Fruit fly (Drosophila melanogaster) whole organism, embryonic: ENCODE data around the gene CG14383.
A peak's percentile ranks its signal among the peaks of the same experiment; 100 is the strongest.

Source experiments
- Antp ChIP-seq: fragments of 200-800 bp; sonication (Bioruptor generic); optimal IDR thresholded peaks from 3 replicates; lab custom pipeline; 2016; ENCODE audit warnings: missing biosample characterization, missing genetic modification characterization
- CG10267 ChIP-seq: fragments of 200-800 bp; sonication (Bioruptor generic); optimal IDR thresholded peaks from 2 replicates; lab custom pipeline; 2018; ENCODE audit warnings: missing biosample characterization, mild to moderate bottlenecking, missing genetic modification characterization, moderate library complexity
- CG11696 ChIP-seq: fragments of 200-800 bp; sonication (Bioruptor generic); IDR thresholded peaks from 2 replicates; pipeline ENCODE4 v1.3.6; 2022; ENCODE audit warnings: missing biosample characterization, missing genetic modification characterization
- CG12071 ChIP-seq: fragments of 200-800 bp; sonication (Bioruptor generic); optimal IDR thresholded peaks from 3 replicates; lab custom pipeline; 2018; ENCODE audit warnings: missing biosample characterization, mild to moderate bottlenecking, missing genetic modification characterization
- CG12744 ChIP-seq: fragments of 200-800 bp; sonication (Bioruptor generic); optimal IDR thresholded peaks from 2 replicates; lab custom pipeline; 2016; ENCODE audit warnings: missing biosample characterization, missing genetic modification characterization
- CG13624 ChIP-seq: fragments of 200-800 bp; sonication (Bioruptor generic); optimal IDR thresholded peaks from 2 replicates; lab custom pipeline; 2016; ENCODE audit warnings: missing biosample characterization, missing genetic modification characterization
- CG13775 ChIP-seq: fragments of 200-800 bp; sonication (Bioruptor generic); optimal IDR thresholded peaks from 3 replicates; lab custom pipeline; 2017; ENCODE audit warnings: missing biosample characterization, mild to moderate bottlenecking, missing genetic modification characterization
- CG14860 ChIP-seq: fragments of 200-800 bp; sonication (Bioruptor generic); IDR thresholded peaks from 3 replicates; pipeline ENCODE4 v1.3.6; 2022; ENCODE audit warnings: missing biosample characterization, missing genetic modification characterization; ENCODE audit not compliant: partially characterized antibody
- CG1529 ChIP-seq: fragments of 200-800 bp; sonication (Bioruptor generic); optimal IDR thresholded peaks from 3 replicates; lab custom pipeline; 2018; ENCODE audit warnings: missing biosample characterization, missing genetic modification characterization
- CG15514 ChIP-seq: fragments of 200-800 bp; sonication (Bioruptor generic); optimal IDR thresholded peaks from 3 replicates; lab custom pipeline; 2017; ENCODE audit warnings: missing biosample characterization, missing genetic modification characterization, mild to moderate bottlenecking, moderate library complexity, missing genetic modification reagents
- CG2116 ChIP-seq: fragments of 200-800 bp; sonication (Bioruptor generic); optimal IDR thresholded peaks from 3 replicates; lab custom pipeline; 2018; ENCODE audit warnings: missing biosample characterization, mild to moderate bottlenecking, missing genetic modification characterization
- CG31388 ChIP-seq: fragments of 200-800 bp; sonication (Bioruptor generic); optimal IDR thresholded peaks from 2 replicates; lab custom pipeline; 2016; ENCODE audit warnings: missing biosample characterization, missing genetic modification characterization
- CG34376 ChIP-seq: fragments of 200-800 bp; sonication (Bioruptor generic); optimal IDR thresholded peaks from 2 replicates; lab custom pipeline; 2018; ENCODE audit warnings: missing biosample characterization, mild to moderate bottlenecking, missing genetic modification characterization
- CG42726 ChIP-seq: fragments of 200-800 bp; sonication (Bioruptor generic); IDR thresholded peaks from 2 replicates; pipeline ENCODE4 v1.3.6; 2022; ENCODE audit warnings: missing biosample characterization, missing genetic modification characterization; ENCODE audit not compliant: partially characterized antibody
- CG5953 ChIP-seq: fragments of 200-800 bp; sonication (Bioruptor generic); IDR thresholded peaks from 2 replicates; pipeline ENCODE4 v1.3.6; 2022; ENCODE audit warnings: missing biosample characterization, missing genetic modification characterization
- CG6175 ChIP-seq: fragments of 200-800 bp; sonication (Bioruptor generic); IDR thresholded peaks from 3 replicates; pipeline ENCODE4 v1.3.6; 2022; ENCODE audit warnings: missing biosample characterization, missing genetic modification characterization
- CG7556 ChIP-seq: fragments of 200-800 bp; sonication (Bioruptor generic); optimal IDR thresholded peaks from 2 replicates; lab custom pipeline; 2017; ENCODE audit warnings: missing biosample characterization, mild to moderate bottlenecking, missing genetic modification characterization
- CG8359 ChIP-seq: fragments of 200-800 bp; sonication (Bioruptor generic); optimal IDR thresholded peaks from 2 replicates; lab custom pipeline; 2017; ENCODE audit warnings: missing biosample characterization, mild to moderate bottlenecking, missing genetic modification characterization, borderline replicate concordance
- CG8944 ChIP-seq: fragments of 200-800 bp; sonication (Bioruptor generic); optimal IDR thresholded peaks from 3 replicates; lab custom pipeline; 2016; ENCODE audit warnings: missing biosample characterization, missing genetic modification characterization
- Dbx ChIP-seq: fragments of 200-800 bp; sonication (Bioruptor generic); IDR thresholded peaks from 3 replicates; pipeline ENCODE4 v1.3.6; 2022; ENCODE audit warnings: missing biosample characterization, missing genetic modification characterization
- Dek ChIP-seq: fragments of 200-800 bp; sonication (Bioruptor generic); optimal IDR thresholded peaks from 3 replicates; lab custom pipeline; 2019; ENCODE audit warnings: missing biosample characterization, mild to moderate bottlenecking, missing genetic modification characterization, moderate library complexity
- Doc3 ChIP-seq: fragments of 200-800 bp; sonication (Bioruptor generic); IDR thresholded peaks from 3 replicates; pipeline ENCODE4 v1.3.6; 2022; ENCODE audit warnings: missing biosample characterization, missing genetic modification characterization; ENCODE audit not compliant: partially characterized antibody
- Fer2 ChIP-seq: fragments of 200-800 bp; sonication (Bioruptor generic); optimal IDR thresholded peaks from 2 replicates; lab custom pipeline; 2018; ENCODE audit warnings: missing biosample characterization, mild to moderate bottlenecking, missing genetic modification characterization, moderate library complexity
- H15 ChIP-seq: fragments of 200-800 bp; sonication (Bioruptor generic); IDR thresholded peaks from 3 replicates; pipeline ENCODE4 v1.3.6; 2022; ENCODE audit warnings: missing biosample characterization, missing genetic modification characterization
- Mes4 ChIP-seq: fragments of 200-800 bp; sonication (Bioruptor generic); optimal IDR thresholded peaks from 2 replicates; lab custom pipeline; 2016; ENCODE audit warnings: missing biosample characterization, missing genetic modification characterization
- Nf-YB ChIP-seq: fragments of 200-800 bp; sonication (Bioruptor generic); optimal IDR thresholded peaks from 3 replicates; lab custom pipeline; 2019; ENCODE audit warnings: missing biosample characterization, mild to moderate bottlenecking, missing genetic modification characterization, moderate library complexity
- Ravus ChIP-seq: fragments of 200-800 bp; sonication (Bioruptor generic); IDR thresholded peaks from 2 replicates; pipeline ENCODE4 v1.3.6; 2022; ENCODE audit warnings: missing biosample characterization, missing genetic modification characterization
- Rx ChIP-seq: fragments of 200-800 bp; sonication (Bioruptor generic); IDR thresholded peaks from 2 replicates; pipeline ENCODE4 v1.3.6; 2022; ENCODE audit warnings: missing biosample characterization, missing genetic modification characterization
- Sox102F ChIP-seq: fragments of 200-800 bp; sonication (Bioruptor generic); optimal IDR thresholded peaks from 2 replicates; lab custom pipeline; 2018; ENCODE audit warnings: missing biosample characterization, mild to moderate bottlenecking, missing genetic modification characterization, moderate library complexity
- br ChIP-seq: fragments of >200 bp; optimal IDR thresholded peaks from 2 replicates; lab custom pipeline; 2017
- cg ChIP-seq: fragments of 200-800 bp; sonication (Bioruptor generic); optimal IDR thresholded peaks from 3 replicates; lab custom pipeline; 2019; ENCODE audit warnings: missing biosample characterization, mild to moderate bottlenecking, missing genetic modification characterization, moderate library complexity
- danr ChIP-seq: fragments of 200-800 bp; sonication (Bioruptor generic); IDR thresholded peaks from 2 replicates; pipeline ENCODE4 v1.3.6; 2022; ENCODE audit warnings: missing biosample characterization, missing genetic modification characterization
- disco-r ChIP-seq: fragments of 200-800 bp; sonication (Bioruptor generic); optimal IDR thresholded peaks from 2 replicates; lab custom pipeline; 2016; ENCODE audit warnings: missing biosample characterization, missing genetic modification characterization
- esg ChIP-seq: fragments of 200-800 bp; sonication (Bioruptor generic); conservative IDR thresholded peaks from 2 replicates; pipeline ENCODE4 v1.3.6; 2022; ENCODE audit warnings: missing biosample characterization, missing genetic modification characterization
- eve ChIP-seq, 2 experiments: fragments of >200 bp; optimal IDR thresholded peaks; 2 replicates each; lab custom pipeline; 2017; ENCODE audit warnings: missing biosample characterization in 2 of 2, missing genetic modification characterization in 2 of 2
- ewg ChIP-seq: fragments of 200-800 bp; sonication (Bioruptor generic); optimal IDR thresholded peaks from 3 replicates; lab custom pipeline; 2017; ENCODE audit warnings: mild to moderate bottlenecking, missing biosample characterization, missing genetic modification reagents, missing genetic modification characterization
- fru ChIP-seq: fragments of >200 bp; optimal IDR thresholded peaks from 2 replicates; lab custom pipeline; 2017
- gcm2 ChIP-seq: fragments of 200-800 bp; sonication (Bioruptor generic); optimal IDR thresholded peaks from 2 replicates; lab custom pipeline; 2016; ENCODE audit warnings: missing biosample characterization, missing genetic modification characterization
- gfzf ChIP-seq: fragments of 200-800 bp; sonication (Bioruptor generic); optimal IDR thresholded peaks from 2 replicates; lab custom pipeline; 2016; ENCODE audit warnings: missing biosample characterization, mild to moderate bottlenecking, missing genetic modification characterization, moderate library complexity
- gt ChIP-seq: fragments of 200-800 bp; sonication (Bioruptor generic); IDR thresholded peaks from 2 replicates; pipeline ENCODE4 v1.3.6; 2022; ENCODE audit warnings: missing biosample characterization, missing genetic modification characterization
- her ChIP-seq: fragments of 200-800 bp; sonication (Bioruptor generic); optimal IDR thresholded peaks from 2 replicates; lab custom pipeline; 2016; ENCODE audit warnings: missing biosample characterization, missing genetic modification characterization
- hkb ChIP-seq, 2 experiments: fragments of 200-800 bp in 1 of 2; fragments of >200 bp in 1 of 2; sonication (Bioruptor generic) in 1 of 2; IDR thresholded peaks in 1 of 2; optimal IDR thresholded peaks in 1 of 2; 2 replicates each; pipeline versions ENCODE4 v1.3.6 to Lab custom; 2017 to 2022; ENCODE audit warnings: missing biosample characterization in 1 of 2, missing genetic modification characterization in 1 of 2
- lola ChIP-seq, 3 experiments: fragments of >200 bp in 2 of 3; fragments of 200-800 bp in 1 of 3; sonication (Bioruptor generic) in 1 of 3; optimal IDR thresholded peaks; 2 replicates each; lab custom pipeline; 2017 to 2019; ENCODE audit warnings: missing biosample characterization in 3 of 3, missing genetic modification characterization in 3 of 3, mild to moderate bottlenecking in 1 of 3, moderate library complexity in 1 of 3
- nerfin-1 ChIP-seq: fragments of 200-800 bp; sonication (Bioruptor generic); optimal IDR thresholded peaks from 3 replicates; lab custom pipeline; 2019; ENCODE audit warnings: missing biosample characterization, mild to moderate bottlenecking, missing genetic modification characterization, moderate library complexity
- pzg ChIP-seq: fragments of 200-800 bp; sonication (Bioruptor generic); optimal IDR thresholded peaks from 3 replicates; lab custom pipeline; 2018; ENCODE audit warnings: missing biosample characterization, mild to moderate bottlenecking, missing genetic modification characterization, moderate library complexity
- salm ChIP-seq: fragments of 200-800 bp; sonication (Bioruptor generic); optimal IDR thresholded peaks from 2 replicates; lab custom pipeline; 2018; ENCODE audit warnings: missing biosample characterization, mild to moderate bottlenecking, missing genetic modification characterization
- tup ChIP-seq: fragments of 200-800 bp; sonication (Bioruptor generic); optimal IDR thresholded peaks from 2 replicates; lab custom pipeline; 2016; ENCODE audit warnings: missing biosample characterization, mild to moderate bottlenecking, missing genetic modification characterization, moderate library complexity
- zf30C ChIP-seq: fragments of 200-800 bp; sonication (Bioruptor generic); optimal IDR thresholded peaks from 3 replicates; lab custom pipeline; 2018; ENCODE audit warnings: missing biosample characterization, mild to moderate bottlenecking, missing genetic modification characterization
- zfh1 ChIP-seq: fragments of 200-800 bp; sonication (Bioruptor generic); IDR thresholded peaks from 3 replicates; pipeline ENCODE4 v1.3.6; 2022; ENCODE audit warnings: missing biosample characterization, missing genetic modification characterization

Gene CG14383

DNA sequence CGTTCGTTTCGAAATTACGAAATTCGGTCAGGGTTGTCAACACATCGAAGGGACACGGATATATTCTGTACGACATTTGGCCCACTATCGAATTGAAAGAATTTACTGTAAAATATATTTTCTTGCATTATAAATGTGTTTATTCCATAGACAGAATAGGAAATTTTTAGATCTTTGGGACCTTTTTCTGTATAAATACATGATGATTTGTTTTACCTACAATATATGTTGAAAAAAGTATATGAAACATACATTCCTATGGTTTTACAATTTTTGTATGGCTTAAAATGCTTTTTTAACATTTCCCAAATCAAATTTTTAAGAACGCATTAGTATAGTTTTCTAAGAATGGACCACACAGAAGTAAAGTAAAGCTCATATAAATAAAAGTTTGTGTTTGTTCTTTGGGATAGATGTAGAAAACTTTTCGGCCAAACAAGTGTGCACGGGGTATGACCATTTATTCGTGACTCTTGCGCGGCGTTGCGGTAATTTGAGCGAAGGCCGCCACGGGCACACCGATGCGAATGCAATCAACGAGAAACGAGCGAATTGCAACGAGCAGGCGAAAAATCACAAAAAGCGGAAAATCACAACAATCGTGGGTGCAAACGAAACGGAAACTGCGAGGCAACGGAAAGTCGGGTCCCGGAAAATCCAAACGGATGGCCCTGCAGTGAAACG, 9.4 kb upstream of the CG14383 start, which contains the start of the genes CG17327, CG44194 and CG7518 (continued):
- no peak for TF ChIP-seq zfh1 (GFP tag; lab: Robert Waterston, UW)
- no peak for TF ChIP-seq gt (GFP tag; lab: Robert Waterston, UW)
- TF ChIP-seq Dek (tag; lab: Kevin White, UChicago), result peak; percentile 23
- 0 out of 3 replicates have a peak, but pooled peaks have one; percentile 13 for TF ChIP-seq CG14860
- TF ChIP-seq H15 (GFP tag; lab: Robert Waterston, UW), result no peak
- peak; percentile 14 for TF ChIP-seq Fer2 (tag; lab: Kevin White, UChicago)
- TF ChIP-seq zf30C (GFP tag; lab: Kevin White, UChicago), result no peak
- TF ChIP-seq CG11696 (GFP tag; lab: Robert Waterston, UW), result no peak
- TF ChIP-seq CG2116, result peak; percentile 74
- no peak for TF ChIP-seq Rx
- no peak for TF ChIP-seq CG31388 (GFP tag; lab: Kevin White, UChicago)
- no peak for TF ChIP-seq ewg
- TF ChIP-seq CG6175 (GFP tag; lab: Robert Waterston, UW), result no peak
- no peak for TF ChIP-seq CG12744 (GFP tag; lab: Kevin White, UChicago)
- peak; percentile 50 for TF ChIP-seq CG13775 (GFP tag; lab: Kevin White, UChicago)
- no peak for TF ChIP-seq CG12071
- TF ChIP-seq CG15514 (GFP tag; lab: Kevin White, UChicago), result peak; percentile 42
- peak; percentile 2 for TF ChIP-seq nerfin-1
- no peak for TF ChIP-seq Antp (GFP tag; lab: Kevin White, UChicago)
- no peak for TF ChIP-seq hkb (optimal IDR thresholded peaks at IDR 0.05; lab: Kevin White, UChicago)
- TF ChIP-seq hkb (GFP tag; IDR thresholded peaks at IDR 0.05; lab: Robert Waterston, UW), result no peak
- TF ChIP-seq CG42726 (GFP tag; lab: Robert Waterston, UW), result peak; percentile 51; the same call in 1 of the 2 replicates
- TF ChIP-seq fru (lab: Kevin White, UChicago), result peak; percentile 11
- no peak for TF ChIP-seq br
- TF ChIP-seq Nf-YB, result no peak
- no peak for TF ChIP-seq eve (GFP tag; optimal IDR thresholded peaks at IDR 0.05; lab: Kevin White, UChicago)
- TF ChIP-seq esg (GFP tag; lab: Robert Waterston, UW), result no peak
- TF ChIP-seq her (GFP tag; lab: Kevin White, UChicago), result no peak
- TF ChIP-seq CG1529 (GFP tag; lab: Kevin White, UChicago), result no peak
- TF ChIP-seq danr (GFP tag; lab: Robert Waterston, UW), result no peak
- TF ChIP-seq CG7556, result no peak
- no peak for TF ChIP-seq disco-r
- TF ChIP-seq CG5953 (GFP tag; lab: Robert Waterston, UW), result no peak
- TF ChIP-seq CG13624 (GFP tag; lab: Kevin White, UChicago), result peak; percentile 14
- peak; percentile 93 for TF ChIP-seq gfzf (GFP tag; lab: Kevin White, UChicago)
- no peak for TF ChIP-seq Dbx (GFP tag; lab: Robert Waterston, UW)
- TF ChIP-seq salm (tag; lab: Kevin White, UChicago), result no peak
- TF ChIP-seq Doc3, result no peak; the same call in 2 of the 3 replicates
- peak; percentile 5 for TF ChIP-seq CG34376 (GFP tag; lab: Kevin White, UChicago)
- TF ChIP-seq Mes4 (GFP tag; lab: Kevin White, UChicago), result no peak
- TF ChIP-seq gcm2, result no peak
- TF ChIP-seq CG8944, result no peak
- TF ChIP-seq CG10267 (tag; lab: Kevin White, UChicago), result peak; percentile 29
- TF ChIP-seq lola (GFP tag; optimal IDR thresholded peaks at IDR 0.05; lab: Kevin White, UChicago), result peak in 1 of 3 experiments; percentile 52
- TF ChIP-seq Ravus (GFP tag; lab: Robert Waterston, UW), result no peak
- no peak for TF ChIP-seq Sox102F (GFP tag; lab: Kevin White, UChicago)
- TF ChIP-seq cg (GFP tag; lab: Kevin White, UChicago), result no peak
- TF ChIP-seq tup (GFP tag; lab: Kevin White, UChicago), result no peak
- TF ChIP-seq CG8359 (GFP tag; lab: Kevin White, UChicago), result no peak
- TF ChIP-seq pzg (GFP tag; lab: Kevin White, UChicago), result peak; percentile 73
